Worm (Caenorhabditis elegans): ENCODE results near the gene cyb-3.

ce11 chrV:15352376-15352775, 43.1 kb upstream of the cyb-3 start, which contains the start of gene srx-58:
- TF ChIP-seq lin-11 (tag; optimal IDR thresholded peaks at IDR 0.05) = no peak
- no peak for TF ChIP-seq fkh-10 (GFP tag; optimal IDR thresholded peaks at IDR 0.05)
- no peak for TF ChIP-seq ama-1 (optimal IDR thresholded peaks at IDR 0.05)
- TF ChIP-seq zip-5 (tag; optimal IDR thresholded peaks at IDR 0.05) = no peak
- TF ChIP-seq tbx-2 (tag; optimal IDR thresholded peaks at IDR 0.05) = no peak
- no peak for TF ChIP-seq unc-86 (tag; optimal IDR thresholded peaks at IDR 0.05)
- TF ChIP-seq sox-4 (tag; optimal IDR thresholded peaks at IDR 0.05) = no peak
- TF ChIP-seq ceh-24 (tag; optimal IDR thresholded peaks at IDR 0.05) = no peak
